Worm (Caenorhabditis elegans) whole organism, L1 larva: ENCODE measurements around the gene Y44A6D.6.

Experiments used
- aha-1 ChIP-seq: fragments of 150-350 bp; optimal IDR thresholded peaks from 2 replicates; lab custom pipeline; 2014; ENCODE audit warnings: missing biosample characterization, missing genetic modification characterization
- aly-2 ChIP-seq: fragments of 150-350 bp; optimal IDR thresholded peaks from 2 replicates; lab custom pipeline; 2014; ENCODE audit warnings: missing biosample characterization, missing genetic modification characterization
- ceh-82 ChIP-seq, 3 experiments: fragments of 150-350 bp in 1 of 3; sonication (generic microtip) in 2 of 3; optimal IDR thresholded peaks; 2 replicates each; lab custom pipeline; 2014 to 2017; ENCODE audit warnings: missing biosample characterization in 3 of 3, missing genetic modification characterization in 3 of 3
- fos-1 ChIP-seq: fragments of 150-350 bp; optimal IDR thresholded peaks from 2 replicates; lab custom pipeline; 2014; ENCODE audit warnings: missing biosample characterization, missing genetic modification characterization
- lin-15B ChIP-seq: fragments of 150-350 bp; sonication (generic microtip); optimal IDR thresholded peaks from 3 replicates; lab custom pipeline; 2014; ENCODE audit warnings: missing biosample characterization, missing genetic modification characterization
- mdl-1 ChIP-seq, 2 experiments: fragments of 150-350 bp; optimal IDR thresholded peaks; 2 replicates each; lab custom pipeline; 2014 to 2017; ENCODE audit warnings: missing biosample characterization in 2 of 2, missing genetic modification characterization in 2 of 2, inconsistent platforms in 1 of 2
- sptf-1 ChIP-seq: fragments of 150-350 bp; optimal IDR thresholded peaks from 2 replicates; lab custom pipeline; 2014; ENCODE audit warnings: missing biosample characterization, missing genetic modification characterization
- swsn-7 ChIP-seq: sonication (generic microtip); optimal IDR thresholded peaks from 2 replicates; lab custom pipeline; 2016; ENCODE audit warnings: missing genetic modification characterization, missing compliant biosample characterization
- unc-62 ChIP-seq: fragments of 150-350 bp; optimal IDR thresholded peaks from 2 replicates; lab custom pipeline; 2014; ENCODE audit warnings: missing biosample characterization, missing genetic modification reagents, missing genetic modification characterization
- zag-1 ChIP-seq: fragments of 150-350 bp; optimal IDR thresholded peaks from 2 replicates; lab custom pipeline; 2014; ENCODE audit warnings: missing biosample characterization, missing genetic modification characterization

DNA sequence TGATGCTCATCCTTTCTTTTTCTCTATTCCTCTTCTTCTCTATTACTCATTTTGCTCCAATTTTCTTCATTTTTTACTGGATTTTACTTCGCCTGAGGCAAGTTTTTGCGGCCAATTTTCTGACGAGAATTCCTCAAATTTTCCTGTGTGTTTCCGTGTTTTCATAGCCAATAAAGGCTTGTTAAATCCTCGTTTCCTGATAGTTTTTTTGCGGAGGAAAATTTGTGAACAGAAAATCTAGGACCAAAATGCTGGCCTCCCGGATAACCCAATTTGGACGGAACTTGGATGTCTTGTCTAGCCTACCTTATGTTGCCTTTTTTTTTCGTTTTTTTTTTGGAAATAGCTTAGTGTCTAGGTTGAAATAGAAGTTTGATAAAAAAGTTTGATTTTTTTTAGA lies 6.5 kb downstream of the Y44A6D.6 start:
- TF ChIP-seq sptf-1 (no peak), unc-62 (GFP tag; lab: Kevin White, UChicago) (no peak), ceh-82 (tag; optimal IDR thresholded peaks at IDR 0.05; lab: Kevin White, UChicago) (no peak), aly-2 (tag; lab: Kevin White, UChicago) (no peak), swsn-7 (tag; lab: Kevin White, UChicago) (no peak), lin-15B (no peak), aha-1 (tag; lab: Kevin White, UChicago) (no peak), zag-1 (tag; lab: Kevin White, UChicago) (no peak), fos-1 (tag; lab: Kevin White, UChicago) (no peak), mdl-1 (tag; optimal IDR thresholded peaks at IDR 0.05; lab: Kevin White, UChicago) (no peak)
